Fruit fly (Drosophila melanogaster) whole organism, prepupa: ENCODE measurements around the gene orb.
A peak's percentile ranks its signal among the peaks of the same experiment; 100 is the strongest.

Experiments
- Blimp-1 ChIP-seq: fragments of 200-800 bp; sonication (Bioruptor generic); optimal IDR thresholded peaks from 3 replicates; lab custom pipeline; 2017; ENCODE audit warnings: missing biosample characterization, missing genetic modification characterization, mild to moderate bottlenecking, moderate library complexity, missing genetic modification reagents
- CG10631 ChIP-seq: fragments of 200-800 bp; sonication (Bioruptor generic); optimal IDR thresholded peaks from 2 replicates; lab custom pipeline; 2016; ENCODE audit warnings: missing biosample characterization, missing genetic modification characterization
- CG11294 ChIP-seq: fragments of 200-800 bp; sonication (Bioruptor generic); IDR thresholded peaks from 2 replicates; pipeline ENCODE4 v1.3.6; 2022; ENCODE audit warnings: missing biosample characterization, missing genetic modification characterization
- CG15336 ChIP-seq: fragments of 200-800 bp; sonication (Bioruptor generic); IDR thresholded peaks from 2 replicates; pipeline ENCODE4 v1.3.6; 2022; ENCODE audit warnings: missing biosample characterization, missing genetic modification characterization
- CG1621 ChIP-seq: fragments of 200-800 bp; sonication (Bioruptor generic); optimal IDR thresholded peaks from 3 replicates; lab custom pipeline; 2018; ENCODE audit warnings: missing biosample characterization, mild to moderate bottlenecking, missing genetic modification characterization
- CG16779 ChIP-seq: fragments of 200-800 bp; sonication (Bioruptor generic); optimal IDR thresholded peaks from 3 replicates; lab custom pipeline; 2017; ENCODE audit warnings: missing biosample characterization, mild to moderate bottlenecking, missing genetic modification characterization
- CG3032 ChIP-seq: fragments of 200-800 bp; optimal IDR thresholded peaks from 2 replicates; lab custom pipeline; 2019; ENCODE audit warnings: missing biosample characterization, mild to moderate bottlenecking, missing genetic modification characterization, moderate library complexity
- CG32006 ChIP-seq: fragments of 200-800 bp; sonication (Bioruptor generic); optimal IDR thresholded peaks from 3 replicates; lab custom pipeline; 2017; ENCODE audit warnings: missing biosample characterization, mild to moderate bottlenecking, missing genetic modification characterization
- CG34406 ChIP-seq: fragments of 200-800 bp; sonication (Bioruptor generic); optimal IDR thresholded peaks from 3 replicates; lab custom pipeline; 2016; ENCODE audit warnings: missing biosample characterization, missing genetic modification characterization
- CG3919 ChIP-seq: fragments of 200-800 bp; sonication (Bioruptor generic); optimal IDR thresholded peaks from 3 replicates; lab custom pipeline; 2016; ENCODE audit warnings: missing biosample characterization, missing genetic modification characterization
- CG4318 ChIP-seq: fragments of 200-800 bp; sonication (Bioruptor generic); optimal IDR thresholded peaks from 3 replicates; lab custom pipeline; 2017; ENCODE audit warnings: missing biosample characterization, mild to moderate bottlenecking, missing genetic modification characterization
- CG6163 ChIP-seq: fragments of 200-800 bp; sonication (Bioruptor generic); IDR thresholded peaks from 3 replicates; pipeline ENCODE4 v1.3.6; 2022; ENCODE audit warnings: missing biosample characterization, missing genetic modification characterization
- CG6276 ChIP-seq: fragments of 200-800 bp; sonication (Bioruptor generic); optimal IDR thresholded peaks from 2 replicates; lab custom pipeline; 2017; ENCODE audit warnings: missing biosample characterization, mild to moderate bottlenecking, missing genetic modification characterization
- CG6808 ChIP-seq: fragments of 200-800 bp; sonication (Bioruptor generic); optimal IDR thresholded peaks from 3 replicates; lab custom pipeline; 2017; ENCODE audit warnings: missing biosample characterization, missing genetic modification characterization, mild to moderate bottlenecking, moderate library complexity, missing genetic modification reagents
- CG6854 ChIP-seq: fragments of 200-800 bp; sonication (Bioruptor generic); optimal IDR thresholded peaks from 2 replicates; lab custom pipeline; 2017; ENCODE audit warnings: missing biosample characterization, mild to moderate bottlenecking, missing genetic modification characterization
- CG7368 ChIP-seq: fragments of 200-800 bp; sonication (Bioruptor generic); optimal IDR thresholded peaks from 3 replicates; lab custom pipeline; 2016; ENCODE audit warnings: missing biosample characterization, missing genetic modification characterization
- CG8119 ChIP-seq: fragments of 200-800 bp; sonication (Bioruptor generic); IDR thresholded peaks from 3 replicates; pipeline ENCODE4 v1.3.6; 2022; ENCODE audit warnings: missing biosample characterization, missing genetic modification characterization
- CG8319 ChIP-seq: fragments of 200-800 bp; sonication (Bioruptor generic); optimal IDR thresholded peaks from 3 replicates; lab custom pipeline; 2016; ENCODE audit warnings: missing biosample characterization, missing genetic modification characterization
- Eip75B ChIP-seq: fragments of 200-800 bp; sonication (Bioruptor generic); optimal IDR thresholded peaks from 3 replicates; lab custom pipeline; 2016; ENCODE audit warnings: missing biosample characterization, missing genetic modification characterization
- Eip78C ChIP-seq: fragments of 200-800 bp; sonication (Bioruptor generic); peaks from one replicate; lab custom pipeline; 2016; ENCODE audit warnings: missing biosample characterization, missing genetic modification characterization
- Ets21C ChIP-seq: fragments of 200-800 bp; sonication (Bioruptor generic); optimal IDR thresholded peaks from 3 replicates; lab custom pipeline; 2016; ENCODE audit warnings: missing biosample characterization, missing genetic modification characterization
- Ets96B ChIP-seq: fragments of 200-800 bp; optimal IDR thresholded peaks from 2 replicates; lab custom pipeline; 2019; ENCODE audit warnings: missing biosample characterization, mild to moderate bottlenecking, missing genetic modification characterization, moderate library complexity
- Hr38 ChIP-seq: sonication (Bioruptor generic); optimal IDR thresholded peaks from 2 replicates; lab custom pipeline; 2016; ENCODE audit warnings: missing biosample characterization, missing genetic modification characterization
- Hr4 ChIP-seq: fragments of 200-800 bp; sonication (Bioruptor generic); optimal IDR thresholded peaks from 3 replicates; lab custom pipeline; 2016; ENCODE audit warnings: missing biosample characterization, missing genetic modification characterization
- Lpt ChIP-seq: fragments of 200-800 bp; sonication (Bioruptor generic); optimal IDR thresholded peaks from 3 replicates; lab custom pipeline; 2016; ENCODE audit warnings: missing biosample characterization, missing genetic modification characterization
- Met ChIP-seq: fragments of 200-800 bp; sonication (Bioruptor generic); optimal IDR thresholded peaks from 3 replicates; lab custom pipeline; 2016; ENCODE audit warnings: missing biosample characterization, missing genetic modification characterization
- Smox ChIP-seq: fragments of 200-800 bp; sonication (Bioruptor generic); optimal IDR thresholded peaks from 3 replicates; lab custom pipeline; 2016; ENCODE audit warnings: missing biosample characterization, missing genetic modification characterization
- Sox102F ChIP-seq: fragments of 200-800 bp; sonication (Bioruptor generic); optimal IDR thresholded peaks from 2 replicates; lab custom pipeline; 2016; ENCODE audit warnings: missing biosample characterization, mild to moderate bottlenecking, missing genetic modification characterization
- Sox14 ChIP-seq: fragments of 200-800 bp; sonication (Bioruptor generic); optimal IDR thresholded peaks from 3 replicates; lab custom pipeline; 2016; ENCODE audit warnings: missing biosample characterization, missing genetic modification characterization
- Sox15 ChIP-seq: fragments of 200-800 bp; sonication (Bioruptor generic); optimal IDR thresholded peaks from 3 replicates; lab custom pipeline; 2016; ENCODE audit warnings: missing biosample characterization, missing genetic modification characterization
- acj6 ChIP-seq: fragments of 200-800 bp; sonication (Bioruptor generic); optimal IDR thresholded peaks from 3 replicates; lab custom pipeline; 2016; ENCODE audit warnings: missing biosample characterization, missing genetic modification characterization
- cyc ChIP-seq: fragments of 200-800 bp; sonication (Bioruptor generic); optimal IDR thresholded peaks from 3 replicates; lab custom pipeline; 2016; ENCODE audit warnings: missing biosample characterization, missing genetic modification characterization
- dsx ChIP-seq: fragments of 200-800 bp; optimal IDR thresholded peaks from 3 replicates; lab custom pipeline; 2019; ENCODE audit warnings: missing biosample characterization, mild to moderate bottlenecking, missing genetic modification characterization, moderate library complexity; ENCODE audit not compliant: poor library complexity, severe bottlenecking
- eg ChIP-seq: fragments of 200-800 bp; sonication (Bioruptor generic); IDR thresholded peaks from 3 replicates; pipeline ENCODE4 v1.3.6; 2022; ENCODE audit warnings: missing biosample characterization, missing genetic modification characterization
- esn ChIP-seq: fragments of 200-800 bp; sonication (Bioruptor generic); optimal IDR thresholded peaks from 2 replicates; lab custom pipeline; 2016; ENCODE audit warnings: missing biosample characterization, mild to moderate bottlenecking, missing genetic modification characterization, moderate library complexity
- fd59A ChIP-seq: fragments of 200-800 bp; sonication (Bioruptor generic); optimal IDR thresholded peaks from 2 replicates; lab custom pipeline; 2017; ENCODE audit warnings: missing biosample characterization, mild to moderate bottlenecking, missing genetic modification characterization, missing genetic modification reagents
- fd85E ChIP-seq: fragments of 200-800 bp; sonication (Bioruptor generic); optimal IDR thresholded peaks from 3 replicates; lab custom pipeline; 2016; ENCODE audit warnings: missing biosample characterization, missing genetic modification characterization
- net ChIP-seq: fragments of 200-800 bp; sonication (Bioruptor generic); optimal IDR thresholded peaks from 3 replicates; lab custom pipeline; 2016; ENCODE audit warnings: missing biosample characterization, missing genetic modification characterization
- pdm3 ChIP-seq: fragments of 200-800 bp; sonication (Bioruptor generic); optimal IDR thresholded peaks from 3 replicates; lab custom pipeline; 2016; ENCODE audit warnings: missing biosample characterization, missing genetic modification characterization
- spab ChIP-seq: fragments of 200-800 bp; sonication (Bioruptor generic); optimal IDR thresholded peaks from 2 replicates; lab custom pipeline; 2017; ENCODE audit warnings: missing biosample characterization, mild to moderate bottlenecking, missing genetic modification characterization, missing genetic modification reagents
- ss ChIP-seq, 2 experiments: fragments of 200-800 bp; sonication (Bioruptor generic); optimal IDR thresholded peaks; 2 replicates in 1 of 2; 3 replicates in 1 of 2; lab custom pipeline; 2017 to 2018; ENCODE audit warnings: mild to moderate bottlenecking in 2 of 2, missing biosample characterization in 2 of 2, missing genetic modification characterization in 2 of 2, moderate library complexity in 1 of 2
- svp ChIP-seq: fragments of 200-800 bp; sonication (Bioruptor generic); peaks from one replicate; lab custom pipeline; 2016; ENCODE audit warnings: missing biosample characterization, missing genetic modification characterization
- topi ChIP-seq: fragments of 200-800 bp; sonication (Bioruptor generic); optimal IDR thresholded peaks from 3 replicates; lab custom pipeline; 2016; ENCODE audit warnings: missing biosample characterization, missing genetic modification characterization
- vri ChIP-seq: fragments of 200-800 bp; sonication (Bioruptor generic); optimal IDR thresholded peaks from 3 replicates; lab custom pipeline; 2016; ENCODE audit warnings: missing biosample characterization, mild to moderate bottlenecking, missing genetic modification characterization

Gene orb

dm6 chr3R:23214603-23215433 lies 65.8 kb downstream of the orb start:
- TF ChIP-seq CG16779, result peak; percentile 31
- peak; percentile 4 for TF ChIP-seq CG6854 (GFP tag; lab: Kevin White, UChicago)
- TF ChIP-seq CG34406 (GFP tag; lab: Kevin White, UChicago), result no peak
- TF ChIP-seq CG6163 (GFP tag; lab: Robert Waterston, UW), result peak; percentile 77; the same call in 2 of the 3 replicates
- no peak for TF ChIP-seq Ets21C
- TF ChIP-seq Sox102F (GFP tag; lab: Kevin White, UChicago), result peak; percentile 29
- TF ChIP-seq CG3032 (tag; lab: Kevin White, UChicago), result no peak
- peak; percentile 4 to 30 for TF ChIP-seq ss (GFP tag; optimal IDR thresholded peaks at IDR 0.05; lab: Kevin White, UChicago)
- TF ChIP-seq esn (GFP tag; lab: Kevin White, UChicago), result peak; percentile 26
- TF ChIP-seq eg (GFP tag; lab: Robert Waterston, UW), result peak; percentile 60; the same call in 2 of the 3 replicates
- peak; percentile 50 for TF ChIP-seq Eip78C (GFP tag; lab: Kevin White, UChicago)
- TF ChIP-seq Blimp-1, result peak; percentile 35
- TF ChIP-seq Smox (GFP tag; lab: Kevin White, UChicago), result peak; percentile 23
- TF ChIP-seq CG15336 (GFP tag; lab: Robert Waterston, UW), result peak; percentile 39; the same call in 1 of the 2 replicates
- TF ChIP-seq CG3919, result peak; percentile 27
- TF ChIP-seq vri (GFP tag; lab: Kevin White, UChicago), result peak; percentile 82
- TF ChIP-seq CG1621 (tag; lab: Kevin White, UChicago), result no peak
- peak; percentile 21 for TF ChIP-seq dsx
- TF ChIP-seq CG11294, result no peak
- TF ChIP-seq CG8119 (GFP tag; lab: Robert Waterston, UW), result peak; percentile 64; the same call in 2 of the 3 replicates
- peak; percentile 27 for TF ChIP-seq topi (GFP tag; lab: Kevin White, UChicago)
- peak; percentile 5 for TF ChIP-seq Hr4 (GFP tag; lab: Kevin White, UChicago)
- peak; percentile 17 for TF ChIP-seq CG6808 (GFP tag; lab: Kevin White, UChicago)

DNA sequence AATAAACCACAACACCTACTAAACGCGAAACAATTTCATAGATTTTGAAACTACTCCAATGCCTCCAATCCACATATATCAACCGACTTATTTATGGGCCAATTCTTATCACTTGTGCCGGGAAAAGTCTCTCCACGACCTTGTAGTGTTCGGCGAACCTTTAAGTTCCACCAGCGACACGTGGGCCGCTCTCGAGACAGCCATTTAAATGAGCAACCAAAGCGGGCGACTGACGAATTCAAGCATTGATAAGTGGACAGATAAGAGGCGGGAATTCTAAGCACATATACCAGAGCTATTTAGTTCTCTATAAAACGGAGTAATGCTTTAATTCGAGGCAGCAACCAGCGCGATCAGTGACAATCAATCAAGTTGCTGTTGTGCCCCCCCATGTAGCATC lies 67.9 kb downstream of the orb start:
- TF ChIP-seq Lpt (GFP tag; lab: Kevin White, UChicago) (no peak), topi (GFP tag; lab: Kevin White, UChicago) (no peak), Blimp-1 (no peak)

DNA sequence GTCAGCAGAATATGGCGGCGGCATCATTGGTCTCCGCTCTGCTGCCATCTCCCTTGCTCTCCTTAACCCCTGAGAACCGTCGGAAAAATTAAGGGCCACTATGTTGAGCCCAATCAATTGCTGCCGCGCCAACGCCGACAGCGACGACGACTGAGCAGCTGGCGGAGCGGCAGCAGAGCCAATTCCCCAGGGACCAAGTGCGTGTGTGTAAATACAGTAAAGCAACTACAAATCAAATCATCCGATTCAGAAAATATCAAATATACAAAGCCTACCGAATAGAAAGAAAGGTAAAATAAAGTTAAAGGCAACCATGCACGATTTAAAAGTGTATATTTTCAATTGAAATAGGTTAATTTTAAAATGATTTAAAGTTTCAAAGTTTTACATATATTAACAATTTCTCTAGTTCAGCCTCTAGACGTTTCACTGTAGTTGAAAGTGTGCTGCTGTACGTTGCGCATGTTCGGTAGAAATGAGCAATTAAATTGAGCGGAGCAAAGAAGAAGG lies 68.9 kb downstream of the orb start:
- no peak for TF ChIP-seq CG10631
- peak; percentile 40 for TF ChIP-seq Eip75B (GFP tag; lab: Kevin White, UChicago)
- peak; percentile 89 for TF ChIP-seq Eip78C (GFP tag; lab: Kevin White, UChicago)
- TF ChIP-seq CG16779, result no peak
- peak; percentile 17 for TF ChIP-seq spab (GFP tag; lab: Kevin White, UChicago)
- no peak for TF ChIP-seq Blimp-1
- no peak for TF ChIP-seq Ets21C
- TF ChIP-seq CG8319 (GFP tag; lab: Kevin White, UChicago), result no peak
- TF ChIP-seq CG6163 (GFP tag; lab: Robert Waterston, UW), result peak; percentile 50; the same call in 1 of the 3 replicates
- peak; percentile 49 for TF ChIP-seq Ets96B (tag; lab: Kevin White, UChicago)
- no peak for TF ChIP-seq CG6276
- peak; percentile 43 for TF ChIP-seq Met (GFP tag; lab: Kevin White, UChicago)
- TF ChIP-seq CG7368, result no peak
- TF ChIP-seq topi (GFP tag; lab: Kevin White, UChicago), result peak; percentile 43
- TF ChIP-seq net (GFP tag; lab: Kevin White, UChicago), result no peak
- TF ChIP-seq CG4318 (GFP tag; lab: Kevin White, UChicago), result no peak
- peak; percentile 25 for TF ChIP-seq Smox (GFP tag; lab: Kevin White, UChicago)
- no peak for TF ChIP-seq Hr38 (GFP tag; lab: Kevin White, UChicago)
- TF ChIP-seq Hr4 (GFP tag; lab: Kevin White, UChicago), result peak; percentile 11
- peak; percentile 39 for TF ChIP-seq cyc (GFP tag; lab: Kevin White, UChicago)
- no peak for TF ChIP-seq CG15336 (GFP tag; lab: Robert Waterston, UW)
- TF ChIP-seq pdm3 (GFP tag; lab: Kevin White, UChicago), result peak; percentile 28
- TF ChIP-seq ss (GFP tag; optimal IDR thresholded peaks at IDR 0.05; lab: Kevin White, UChicago), result peak; percentile 42 to 58
- no peak for TF ChIP-seq CG34406 (GFP tag; lab: Kevin White, UChicago)
- TF ChIP-seq CG3032 (tag; lab: Kevin White, UChicago), result peak; percentile 16
- TF ChIP-seq svp, result peak; percentile 84
- no peak for TF ChIP-seq Sox15
- no peak for TF ChIP-seq Sox14
- TF ChIP-seq vri (GFP tag; lab: Kevin White, UChicago), result no peak
- TF ChIP-seq fd59A (GFP tag; lab: Kevin White, UChicago), result no peak
- TF ChIP-seq CG32006 (GFP tag; lab: Kevin White, UChicago), result peak; percentile 25
- TF ChIP-seq acj6 (GFP tag; lab: Kevin White, UChicago), result no peak
- TF ChIP-seq fd85E, result no peak
